Worm (Caenorhabditis elegans) whole organism, L4 larva: ENCODE measurements around the gene R144.10.

Source experiments
- F26F4.8 ChIP-seq: fragments of 200-800 bp; sonication (Bioruptor generic); conservative IDR thresholded peaks from 2 replicates; pipeline ENCODE4 v1.3.6; 2022; ENCODE audit warnings: missing genetic modification characterization, missing compliant biosample characterization
- F37D6.2 ChIP-seq: sonication (generic microtip); optimal IDR thresholded peaks from 2 replicates; lab custom pipeline; 2016; ENCODE audit warnings: mild to moderate bottlenecking, missing genetic modification characterization, missing compliant biosample characterization
- T20F7.1 ChIP-seq: fragments of 200-800 bp; sonication (Bioruptor generic); optimal IDR thresholded peaks from 2 replicates; lab custom pipeline; 2018; ENCODE audit warnings: mild to moderate bottlenecking, missing genetic modification characterization, missing compliant biosample characterization
- T26A8.4 ChIP-seq: fragments of 200-800 bp; sonication (Bioruptor generic); IDR thresholded peaks from 2 replicates; pipeline ENCODE4 v1.3.6; 2022; ENCODE audit warnings: missing genetic modification characterization, missing compliant biosample characterization
- ZK546.5 ChIP-seq, 2 experiments: sonication (generic microtip); optimal IDR thresholded peaks; 2 replicates each; lab custom pipeline; 2017; ENCODE audit warnings: missing biosample characterization in 2 of 2, missing genetic modification characterization in 2 of 2
- daf-12 ChIP-seq: fragments of 150-350 bp; optimal IDR thresholded peaks from 2 replicates; lab custom pipeline; 2014; ENCODE audit warnings: missing biosample characterization, missing genetic modification reagents, missing genetic modification characterization
- daf-19 ChIP-seq: fragments of 200-800 bp; sonication (Bioruptor generic); conservative IDR thresholded peaks from 2 replicates; pipeline ENCODE4 v1.3.6; 2022; ENCODE audit warnings: missing genetic modification characterization, missing compliant biosample characterization
- hmg-1.1 ChIP-seq: fragments of 200-800 bp; sonication (Bioruptor generic); IDR thresholded peaks from 2 replicates; pipeline ENCODE4 v1.3.6; 2022; ENCODE audit warnings: missing genetic modification reagents, missing genetic modification characterization, missing compliant biosample characterization
- lin-15B ChIP-seq: fragments of 150-350 bp; sonication (generic microtip); optimal IDR thresholded peaks from 3 replicates; lab custom pipeline; 2014; ENCODE audit warnings: missing biosample characterization, missing genetic modification characterization
- nhr-111 ChIP-seq: fragments of 200-800 bp; sonication (Bioruptor generic); optimal IDR thresholded peaks from 2 replicates; lab custom pipeline; 2018; ENCODE audit warnings: mild to moderate bottlenecking, missing genetic modification characterization, missing compliant biosample characterization
- nhr-237 ChIP-seq: sonication (generic microtip); optimal IDR thresholded peaks from 2 replicates; lab custom pipeline; 2017; ENCODE audit warnings: missing biosample characterization, missing genetic modification characterization
- nhr-41 ChIP-seq: fragments of 200-800 bp; sonication (Bioruptor generic); IDR thresholded peaks from 2 replicates; pipeline ENCODE4 v1.3.6; 2022; ENCODE audit warnings: missing genetic modification reagents, missing genetic modification characterization, missing compliant biosample characterization
- nhr-6 ChIP-seq: fragments of 150-350 bp; optimal IDR thresholded peaks from 2 replicates; lab custom pipeline; 2014; ENCODE audit warnings: missing biosample characterization, missing genetic modification characterization
- pha-4 ChIP-seq, 2 experiments: fragments of 150-350 bp in 1 of 2; fragments of 200-800 bp in 1 of 2; sonication (Bioruptor generic) in 1 of 2; IDR thresholded peaks in 1 of 2; optimal IDR thresholded peaks in 1 of 2; 2 replicates each; pipeline versions ENCODE4 v1.3.6 to Lab custom; 2014 to 2022; ENCODE audit warnings: missing genetic modification characterization in 2 of 2, missing genetic modification reagents in 2 of 2, missing biosample characterization in 1 of 2, missing compliant biosample characterization in 1 of 2
- skn-1 ChIP-seq: fragments of 150-350 bp; optimal IDR thresholded peaks from 2 replicates; lab custom pipeline; 2014; ENCODE audit warnings: missing biosample characterization, missing genetic modification characterization
- spr-3 ChIP-seq: fragments of 200-800 bp; sonication (Bioruptor generic); optimal IDR thresholded peaks from 2 replicates; lab custom pipeline; 2018; ENCODE audit warnings: mild to moderate bottlenecking, missing genetic modification characterization, missing compliant biosample characterization
- vab-7 ChIP-seq: fragments of 200-800 bp; sonication (Bioruptor generic); IDR thresholded peaks from 2 replicates; pipeline ENCODE4 v1.3.6; 2022; ENCODE audit warnings: missing genetic modification reagents, missing genetic modification characterization, missing compliant biosample characterization

R144.10 gene

DNA sequence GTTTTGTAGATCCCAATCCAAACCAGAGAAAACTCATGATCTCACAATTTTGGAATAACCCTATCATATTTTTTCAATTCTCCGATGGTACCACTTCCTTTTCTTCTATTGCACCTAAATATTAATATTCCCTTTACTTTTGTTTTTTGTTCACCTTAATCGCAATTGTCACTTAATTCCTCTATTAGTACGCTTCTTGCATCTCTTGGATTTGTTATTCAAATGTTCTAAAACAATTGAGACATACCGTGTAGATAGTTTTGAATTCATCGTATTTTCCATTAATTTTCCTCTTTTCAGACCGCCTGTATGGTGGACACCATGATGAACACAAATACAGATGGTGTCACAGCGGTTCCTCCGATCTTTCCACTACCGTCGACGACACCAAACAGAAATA is 50.3 kb downstream of the R144.10 start, which contains the start of gene flh-2:
TSS of gene flh-2 (plus strand) at position 301 of the 400 bp plus-strand sequence.
- TF ChIP-seq T26A8.4 (GFP tag; lab: Robert Waterston, UW) (no peak), nhr-111 (no peak), vab-7 (GFP tag; lab: Robert Waterston, UW) (no peak), nhr-237 (tag; lab: Kevin White, UChicago) (no peak), daf-19 (no peak), F26F4.8 (no peak), nhr-41 (GFP tag; lab: Robert Waterston, UW) (no peak), daf-12 (tag; lab: Kevin White, UChicago) (no peak), T20F7.1 (GFP tag; lab: Kevin White, UChicago) (no peak), ZK546.5 (tag; optimal IDR thresholded peaks at IDR 0.05; lab: Kevin White, UChicago) (no peak), hmg-1.1 (GFP tag; lab: Robert Waterston, UW) (no peak), spr-3 (no peak), pha-4 (GFP tag; IDR thresholded peaks at IDR 0.05; lab: Robert Waterston, UW) (no peak), pha-4 (tag; optimal IDR thresholded peaks at IDR 0.05; lab: Kevin White, UChicago) (no peak), skn-1 (tag; lab: Kevin White, UChicago) (no peak), lin-15B (tag; lab: Kevin White, UChicago) (no peak), nhr-6 (no peak), F37D6.2 (tag; lab: Kevin White, UChicago) (no peak)
